Worm (Caenorhabditis elegans): ENCODE data around the gene srw-145.

The srw-145 gene

ce11 chrV:13907557-13908104, 29.3 kb upstream of the srw-145 start (continued):
- TF ChIP-seq snpc-3.4 (tag; optimal IDR thresholded peaks at IDR 0.05) (no peak), T07F8.4 (tag; optimal IDR thresholded peaks at IDR 0.05) (no peak), let-526 (GFP tag; IDR thresholded peaks at IDR 0.05) (peak; percentile 84), madf-6 (GFP tag; IDR thresholded peaks at IDR 0.05) (no peak; the same call in 1 of the 2 replicates), sdz-38 (tag; optimal IDR thresholded peaks at IDR 0.05) (no peak), T26A5.8 (tag; optimal IDR thresholded peaks at IDR 0.05) (no peak), ztf-26 (tag; optimal IDR thresholded peaks at IDR 0.05) (peak; percentile 86), lin-54 (GFP tag; optimal IDR thresholded peaks at IDR 0.05) (peak; percentile 63), rcor-1 (GFP tag; IDR thresholded peaks at IDR 0.05) (peak; percentile 19; the same call in 1 of the 2 replicates), pha-4 (tag; optimal IDR thresholded peaks at IDR 0.05) (peak; percentile 55), ceh-91 (GFP tag; IDR thresholded peaks at IDR 0.05) (no peak), nhr-80 (tag; optimal IDR thresholded peaks at IDR 0.05) (peak; percentile 47), Y56A3A.18 (GFP tag; IDR thresholded peaks at IDR 0.05) (peak; percentile 94), gei-17 (GFP tag; optimal IDR thresholded peaks at IDR 0.05) (peak; percentile 76), atf-7 (tag; optimal IDR thresholded peaks at IDR 0.05) (peak; percentile 90), K11D2.4 (GFP tag; IDR thresholded peaks at IDR 0.05) (peak; percentile 84), C06A6.2 (GFP tag; conservative IDR thresholded peaks at IDR 0.05) (peak; percentile 74), aptf-3 (GFP tag; IDR thresholded peaks at IDR 0.05) (peak; percentile 88; the same call in 1 of the 2 replicates), him-1 (tag; optimal IDR thresholded peaks at IDR 0.05) (no peak), F23B12.7 (tag; optimal IDR thresholded peaks at IDR 0.05; ENCODE audit: insufficient read depth) (no peak), tbx-9 (tag; optimal IDR thresholded peaks at IDR 0.05; ENCODE audit: borderline replicate concordance) (no peak), cebp-2 (GFP tag; IDR thresholded peaks at IDR 0.05) (0 out of 2 replicates have a peak, but pooled peaks have one; percentile 58), nhr-90 (tag; optimal IDR thresholded peaks at IDR 0.05) (peak; percentile 94), B0035.1 (tag; optimal IDR thresholded peaks at IDR 0.05) (peak; percentile 69), die-1 (tag; optimal IDR thresholded peaks at IDR 0.05) (peak; percentile 35), Y53G8AR.9 (GFP tag; conservative IDR thresholded peaks at IDR 0.05) (peak; percentile 95), sptf-2 (GFP tag; optimal IDR thresholded peaks at IDR 0.05) (no peak), lin-26 (GFP tag; IDR thresholded peaks at IDR 0.05) (peak; percentile 91), Y67H2A.10 (GFP tag; conservative IDR thresholded peaks at IDR 0.05) (peak; percentile 54; the same call in 1 of the 2 replicates), egl-18 (GFP tag; IDR thresholded peaks at IDR 0.05) (no peak), unc-130 (GFP tag; optimal IDR thresholded peaks at IDR 0.05) (no peak), ccch-3 (GFP tag; optimal IDR thresholded peaks at IDR 0.05) (no peak), dox-1 (GFP tag; IDR thresholded peaks at IDR 0.05) (peak; percentile 79), ztf-6 (GFP tag; IDR thresholded peaks at IDR 0.05) (no peak), mel-28 (tag; optimal IDR thresholded peaks at IDR 0.05; ENCODE audit: borderline replicate concordance) (peak; percentile 88), attf-6 (GFP tag; IDR thresholded peaks at IDR 0.05) (peak; percentile 71), repo-1 (tag; optimal IDR thresholded peaks at IDR 0.05) (peak; percentile 98), rpc-1 (optimal IDR thresholded peaks at IDR 0.05) (no peak), rpc-1 (tag; optimal IDR thresholded peaks at IDR 0.05) (no peak), egl-44 (GFP tag; IDR thresholded peaks at IDR 0.05) (peak; percentile 77), F22D6.2 (tag; optimal IDR thresholded peaks at IDR 0.05) (peak; percentile 56), chd-7 (tag; optimal IDR thresholded peaks at IDR 0.05) (peak; percentile 92), ceh-100 (GFP tag; IDR thresholded peaks at IDR 0.05) (peak; percentile 54; the same call in 1 of the 2 replicates), nhr-120 (GFP tag; IDR thresholded peaks at IDR 0.05) (no peak), ceh-79 (tag; optimal IDR thresholded peaks at IDR 0.05) (no peak), attf-5 (GFP tag; optimal IDR thresholded peaks at IDR 0.05) (peak; percentile 68), Y95B8A.8 (GFP tag; IDR thresholded peaks at IDR 0.05) (peak; percentile 88), madf-10 (tag; optimal IDR thresholded peaks at IDR 0.05) (peak; percentile 64), ztf-18 (tag; optimal IDR thresholded peaks at IDR 0.05) (no peak), madf-3 (GFP tag; IDR thresholded peaks at IDR 0.05) (peak; percentile 69)
